Worm (Caenorhabditis elegans) whole organism, L3 larva: ENCODE data around the gene ZK688.7.

ENCODE experiments used
- egl-5 ChIP-seq: fragments of 150-350 bp; optimal IDR thresholded peaks from 2 replicates; lab custom pipeline; 2017; ENCODE audit warnings: missing biosample characterization, missing genetic modification reagents, missing genetic modification characterization, inconsistent platforms
- elt-1 ChIP-seq: fragments of 150-350 bp; optimal IDR thresholded peaks from 2 replicates; lab custom pipeline; 2014; ENCODE audit warnings: missing biosample characterization, missing genetic modification characterization
- fos-1 ChIP-seq: fragments of 150-350 bp; optimal IDR thresholded peaks from 2 replicates; lab custom pipeline; 2014; ENCODE audit warnings: missing biosample characterization, missing genetic modification characterization
- lin-15B ChIP-seq: fragments of 150-350 bp; optimal IDR thresholded peaks from 2 replicates; lab custom pipeline; 2014; ENCODE audit warnings: missing biosample characterization, missing genetic modification characterization
- nfya-1 ChIP-seq: sonication (generic microtip); optimal IDR thresholded peaks from 2 replicates; lab custom pipeline; 2017; ENCODE audit warnings: missing genetic modification characterization, mild to moderate bottlenecking, missing compliant biosample characterization, antibody characterized with exemption, moderate library complexity; ENCODE audit not compliant: insufficient read depth
- nhr-23 ChIP-seq: fragments of 150-350 bp; optimal IDR thresholded peaks from 2 replicates; lab custom pipeline; 2014; ENCODE audit warnings: missing biosample characterization, missing genetic modification reagents, missing genetic modification characterization
- nhr-25 ChIP-seq: sonication (generic microtip); optimal IDR thresholded peaks from 2 replicates; lab custom pipeline; 2017; ENCODE audit warnings: missing biosample characterization, missing genetic modification characterization
- nhr-76 ChIP-seq: fragments of 150-350 bp; sonication (generic microtip); optimal IDR thresholded peaks from 5 replicates; lab custom pipeline; 2014; ENCODE audit warnings: missing biosample characterization, missing genetic modification characterization
- pha-4 ChIP-seq: fragments of 150-350 bp; optimal IDR thresholded peaks from 2 replicates; lab custom pipeline; 2014; ENCODE audit warnings: missing biosample characterization, missing genetic modification reagents, missing genetic modification characterization
- pqm-1 ChIP-seq: fragments of 150-350 bp; optimal IDR thresholded peaks from 2 replicates; lab custom pipeline; 2017; ENCODE audit warnings: missing biosample characterization, missing genetic modification characterization, inconsistent platforms
- skn-1 ChIP-seq: fragments of 150-350 bp; optimal IDR thresholded peaks from 2 replicates; lab custom pipeline; 2014; ENCODE audit warnings: missing biosample characterization, missing genetic modification characterization
- snpc-4 ChIP-seq: fragments of 150-350 bp; optimal IDR thresholded peaks from 2 replicates; lab custom pipeline; 2014; ENCODE audit warnings: missing biosample characterization, missing genetic modification characterization
- unc-39 ChIP-seq: sonication (generic microtip); optimal IDR thresholded peaks from 4 replicates; lab custom pipeline; 2017; ENCODE audit warnings: missing biosample characterization, missing genetic modification characterization
- ztf-11 ChIP-seq: fragments of 150-350 bp; optimal IDR thresholded peaks from 2 replicates; lab custom pipeline; 2014; ENCODE audit warnings: missing biosample characterization, missing genetic modification characterization

DNA sequence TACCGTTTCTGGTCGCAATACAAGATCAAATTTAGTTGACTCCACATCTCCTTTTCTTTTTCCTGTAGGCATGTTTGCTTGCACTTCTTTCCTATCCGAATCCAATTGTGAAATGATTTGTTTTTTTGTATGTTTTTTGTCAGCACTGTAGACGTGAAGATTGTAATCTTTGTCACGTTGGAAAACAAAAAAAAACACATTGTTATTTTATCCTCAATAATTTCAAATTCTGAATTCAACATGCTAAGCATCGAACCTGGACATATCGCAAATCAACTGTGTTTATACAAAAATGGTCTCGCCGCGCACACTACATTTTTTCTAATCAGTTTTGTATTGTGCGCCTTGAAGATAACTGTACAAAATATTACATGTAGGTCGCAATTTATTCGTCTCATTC lies 2.1 kb upstream of the ZK688.7 start, which contains the start of gene ZK688.12:
- TF ChIP-seq snpc-4 (tag; lab: Kevin White, UChicago) = no peak
- TF ChIP-seq nfya-1 = no peak
- TF ChIP-seq lin-15B (tag; lab: Kevin White, UChicago) = no peak
- TF ChIP-seq pqm-1 = no peak
- no peak for TF ChIP-seq nhr-23 (tag; lab: Kevin White, UChicago)
- TF ChIP-seq fos-1 (tag; lab: Kevin White, UChicago) = no peak
- TF ChIP-seq ztf-11 (tag; lab: Kevin White, UChicago) = no peak
- TF ChIP-seq pha-4 = no peak
- TF ChIP-seq elt-1 (tag; lab: Kevin White, UChicago) = no peak
- no peak for TF ChIP-seq unc-39
- TF ChIP-seq skn-1 = no peak
- no peak for TF ChIP-seq nhr-25 (tag; lab: Kevin White, UChicago)
- TF ChIP-seq nhr-76 (tag; lab: Kevin White, UChicago) = no peak
- no peak for TF ChIP-seq egl-5 (tag; lab: Kevin White, UChicago)
